Worm (Caenorhabditis elegans): Measurements from ENCODE around the gene ZK686.2.

DNA sequence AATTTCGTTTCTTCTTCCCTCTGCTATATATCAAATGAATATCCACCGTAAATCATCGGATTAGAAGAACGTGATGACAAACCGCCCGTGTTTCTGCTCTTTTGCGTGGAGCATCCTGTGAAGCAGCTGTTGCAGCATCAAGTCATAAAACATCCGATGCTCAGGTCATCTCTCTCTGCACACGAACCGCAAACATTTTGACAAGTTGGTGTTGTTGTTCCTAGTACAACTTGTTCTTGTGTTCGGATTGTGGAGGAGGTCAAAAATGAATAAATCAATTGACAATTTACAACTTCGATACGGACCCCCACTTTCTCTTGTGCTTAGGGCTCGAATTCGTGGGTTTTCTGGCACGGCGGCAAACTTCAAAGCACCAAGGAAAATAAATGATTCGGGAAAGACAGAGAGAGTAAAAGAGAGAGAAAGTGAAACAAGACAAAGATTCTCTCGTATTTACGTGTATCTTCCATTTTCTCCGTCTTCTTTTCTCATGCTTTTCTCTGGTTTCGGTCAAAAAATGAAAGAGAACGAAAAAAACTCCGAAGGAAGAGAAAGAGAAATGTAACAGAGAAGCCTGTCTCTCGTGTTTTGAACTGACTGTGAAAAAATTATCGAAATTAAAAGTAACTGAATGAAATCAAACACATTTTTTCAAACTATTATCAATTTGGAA lies 14.8 kb upstream of the ZK686.2 start:
- TF ChIP-seq ceh-45 (GFP tag; IDR thresholded peaks at IDR 0.05) (no peak), sox-2 (GFP tag; IDR thresholded peaks at IDR 0.05) (no peak), elt-4 (tag; optimal IDR thresholded peaks at IDR 0.05) (no peak), ama-1 (optimal IDR thresholded peaks at IDR 0.05) (no peak), unc-86 (tag; optimal IDR thresholded peaks at IDR 0.05) (no peak), tbx-2 (tag; optimal IDR thresholded peaks at IDR 0.05) (no peak), dve-1 (tag; optimal IDR thresholded peaks at IDR 0.05) (no peak), pha-4 (tag; optimal IDR thresholded peaks at IDR 0.05) (no peak), nhr-11 (tag; optimal IDR thresholded peaks at IDR 0.05) (no peak), fkh-6 (tag; optimal IDR thresholded peaks at IDR 0.05) (no peak)

All from whole organism, late embryonic.